Worm (Caenorhabditis elegans) whole organism, late embryonic: ENCODE data around the gene F44G4.5.

Source experiments
- C38D4.7 ChIP-seq: fragments of 200-800 bp; sonication (Bioruptor generic); optimal IDR thresholded peaks from 2 replicates; lab custom pipeline; 2018; ENCODE audit warnings: mild to moderate bottlenecking, missing genetic modification characterization, moderate library complexity, missing compliant biosample characterization
- F13H6.1 ChIP-seq: sonication (generic microtip); optimal IDR thresholded peaks from 2 replicates; lab custom pipeline; 2016; ENCODE audit warnings: missing genetic modification characterization, missing compliant biosample characterization
- ahr-1 ChIP-seq: sonication (generic microtip); optimal IDR thresholded peaks from 2 replicates; lab custom pipeline; 2016; ENCODE audit warnings: missing genetic modification characterization, missing compliant biosample characterization
- ceh-14 ChIP-seq: sonication (generic microtip); optimal IDR thresholded peaks from 2 replicates; lab custom pipeline; 2016; ENCODE audit warnings: missing genotype, missing genetic modification characterization, missing compliant biosample characterization
- ceh-18 ChIP-seq: sonication (generic microtip); optimal IDR thresholded peaks from 2 replicates; lab custom pipeline; 2016; ENCODE audit warnings: missing genetic modification characterization, missing compliant biosample characterization
- ceh-19 ChIP-seq: fragments of 200-800 bp; sonication (Bioruptor generic); optimal IDR thresholded peaks from 2 replicates; lab custom pipeline; 2018; ENCODE audit warnings: mild to moderate bottlenecking, missing genetic modification characterization, missing compliant biosample characterization
- ceh-2 ChIP-seq: sonication (generic microtip); optimal IDR thresholded peaks from 2 replicates; lab custom pipeline; 2016; ENCODE audit warnings: missing genotype, missing genetic modification characterization, missing compliant biosample characterization
- ceh-30 ChIP-seq: fragments of 150-350 bp; optimal IDR thresholded peaks from 2 replicates; lab custom pipeline; 2014; ENCODE audit warnings: missing biosample characterization, missing genetic modification characterization
- ceh-45 ChIP-seq: fragments of 200-800 bp; sonication (Bioruptor generic); IDR thresholded peaks from 2 replicates; pipeline ENCODE4 v1.3.6; 2022; ENCODE audit warnings: missing genetic modification reagents, missing genetic modification characterization, missing compliant biosample characterization
- ceh-6 ChIP-seq: fragments of 200-800 bp; sonication (Bioruptor generic); optimal IDR thresholded peaks from 2 replicates; lab custom pipeline; 2018; ENCODE audit warnings: mild to moderate bottlenecking, missing genetic modification characterization, missing compliant biosample characterization
- che-1 ChIP-seq: sonication (generic microtip); optimal IDR thresholded peaks from 2 replicates; lab custom pipeline; 2016; ENCODE audit warnings: mild to moderate bottlenecking, missing genetic modification characterization, missing compliant biosample characterization
- dmd-4 ChIP-seq: sonication (generic microtip); optimal IDR thresholded peaks from 2 replicates; lab custom pipeline; 2016; ENCODE audit warnings: borderline replicate concordance, missing genetic modification characterization, missing compliant biosample characterization
- elt-2 ChIP-seq: sonication (generic microtip); optimal IDR thresholded peaks from 2 replicates; lab custom pipeline; 2016; ENCODE audit warnings: missing genetic modification reagents, missing genetic modification characterization, missing compliant biosample characterization
- elt-4 ChIP-seq: sonication (generic microtip); optimal IDR thresholded peaks from 2 replicates; lab custom pipeline; 2016; ENCODE audit warnings: missing genetic modification characterization, missing compliant biosample characterization
- fkh-6 ChIP-seq: sonication (generic microtip); optimal IDR thresholded peaks from 2 replicates; lab custom pipeline; 2016; ENCODE audit warnings: missing genetic modification characterization, missing compliant biosample characterization
- hlh-15 ChIP-seq: sonication (generic microtip); optimal IDR thresholded peaks from 2 replicates; lab custom pipeline; 2016; ENCODE audit warnings: missing genetic modification characterization, missing compliant biosample characterization
- hlh-8 ChIP-seq: sonication (generic microtip); optimal IDR thresholded peaks from 2 replicates; lab custom pipeline; 2016; ENCODE audit warnings: missing genotype, missing genetic modification characterization, missing compliant biosample characterization
- lin-11 ChIP-seq: fragments of 200-800 bp; sonication (Bioruptor generic); optimal IDR thresholded peaks from 2 replicates; lab custom pipeline; 2018; ENCODE audit warnings: mild to moderate bottlenecking, missing genetic modification characterization, missing compliant biosample characterization
- nfya-1 ChIP-seq: sonication (generic microtip); optimal IDR thresholded peaks from 2 replicates; lab custom pipeline; 2017; ENCODE audit warnings: missing genetic modification characterization, mild to moderate bottlenecking, missing compliant biosample characterization, antibody characterized with exemption, moderate library complexity
- nhr-11 ChIP-seq: fragments of 150-350 bp; optimal IDR thresholded peaks from 2 replicates; lab custom pipeline; 2014; ENCODE audit warnings: missing biosample characterization, missing genetic modification characterization
- nhr-232 ChIP-seq: sonication (generic microtip); optimal IDR thresholded peaks from 2 replicates; lab custom pipeline; 2016; ENCODE audit warnings: missing genetic modification characterization, missing compliant biosample characterization
- npax-4 ChIP-seq: sonication (generic microtip); optimal IDR thresholded peaks from 2 replicates; lab custom pipeline; 2016; ENCODE audit warnings: missing genetic modification characterization, missing compliant biosample characterization
- pax-1 ChIP-seq: fragments of 150-350 bp; optimal IDR thresholded peaks from 2 replicates; lab custom pipeline; 2014; ENCODE audit warnings: missing biosample characterization, missing genetic modification characterization
- pha-2 ChIP-seq: sonication (generic microtip); optimal IDR thresholded peaks from 2 replicates; lab custom pipeline; 2017; ENCODE audit warnings: mild to moderate bottlenecking, missing genetic modification characterization, missing compliant biosample characterization
- pqm-1 ChIP-seq: sonication (generic microtip); optimal IDR thresholded peaks from 2 replicates; lab custom pipeline; 2016; ENCODE audit warnings: missing genetic modification characterization, missing compliant biosample characterization
- ref-2 ChIP-seq: sonication (generic microtip); optimal IDR thresholded peaks from 2 replicates; lab custom pipeline; 2016; ENCODE audit warnings: missing genetic modification characterization, missing compliant biosample characterization
- rnt-1 ChIP-seq: sonication (generic microtip); optimal IDR thresholded peaks from 2 replicates; lab custom pipeline; 2016; ENCODE audit warnings: missing genetic modification characterization, missing compliant biosample characterization
- sdc-2 ChIP-seq: sonication (generic microtip); optimal IDR thresholded peaks from 2 replicates; lab custom pipeline; 2016; ENCODE audit warnings: missing genotype, missing genetic modification characterization, missing compliant biosample characterization
- sox-2 ChIP-seq: fragments of 200-800 bp; sonication (Bioruptor generic); IDR thresholded peaks from 2 replicates; pipeline ENCODE4 v1.3.6; 2022; ENCODE audit warnings: missing genetic modification reagents, missing genetic modification characterization, missing compliant biosample characterization
- sox-4 ChIP-seq: sonication (generic microtip); optimal IDR thresholded peaks from 2 replicates; lab custom pipeline; 2017; ENCODE audit warnings: mild to moderate bottlenecking, missing genetic modification characterization, inconsistent platforms, missing compliant biosample characterization
- tbx-2 ChIP-seq: sonication (generic microtip); optimal IDR thresholded peaks from 2 replicates; lab custom pipeline; 2016; ENCODE audit warnings: missing genetic modification characterization, missing compliant biosample characterization
- tbx-7 ChIP-seq: sonication (generic microtip); optimal IDR thresholded peaks from 2 replicates; lab custom pipeline; 2016; ENCODE audit warnings: missing genotype, missing genetic modification characterization, missing compliant biosample characterization
- unc-42 ChIP-seq: sonication (generic microtip); optimal IDR thresholded peaks from 2 replicates; lab custom pipeline; 2016; ENCODE audit warnings: missing genotype, missing genetic modification characterization, missing compliant biosample characterization
- unc-86 ChIP-seq: sonication (generic microtip); optimal IDR thresholded peaks from 2 replicates; lab custom pipeline; 2016; ENCODE audit warnings: missing genetic modification characterization, missing compliant biosample characterization
- zip-5 ChIP-seq: sonication (generic microtip); optimal IDR thresholded peaks from 2 replicates; lab custom pipeline; 2016; ENCODE audit warnings: missing genetic modification characterization, missing compliant biosample characterization

F44G4.5 gene

ce11 chrII:8991602-8992001 is 8.6 kb downstream of the F44G4.5 start:
- no peak for TF ChIP-seq dmd-4 (tag; lab: Kevin White, UChicago)
- no peak for TF ChIP-seq nfya-1
- no peak for TF ChIP-seq tbx-2
- no peak for TF ChIP-seq sdc-2
- no peak for TF ChIP-seq ceh-19 (GFP tag; lab: Kevin White, UChicago)

- no peak for TF ChIP-seq ceh-6 (GFP tag; lab: Kevin White, UChicago)
- no peak for TF ChIP-seq tbx-2
- TF ChIP-seq hlh-8 (tag; lab: Kevin White, UChicago), result no peak
- no peak for TF ChIP-seq C38D4.7 (GFP tag; lab: Kevin White, UChicago)
- TF ChIP-seq sox-2 (GFP tag; lab: Robert Waterston, UW), result no peak
- no peak for TF ChIP-seq rnt-1 (tag; lab: Kevin White, UChicago)
- TF ChIP-seq elt-4 (tag; lab: Kevin White, UChicago), result no peak
- TF ChIP-seq, all 69 proteins: peak for 0
Observed at ce11 chrII:8990267-8990666, 10.0 kb downstream of the F44G4.5 start.

ce11 chrII:8989444-8989843 is 10.8 kb downstream of the F44G4.5 start, which contains the start of gene C18E9.9:
C18E9.9 (minus strand) TSS chrII:8989544.
- TF ChIP-seq che-1 (tag; lab: Kevin White, UChicago) (no peak), ceh-45 (GFP tag; lab: Robert Waterston, UW) (no peak)

ce11 chrII:8987962-8988361 is 12.3 kb downstream of the F44G4.5 start, which contains the start of gene C18E9.8:
C18E9.8 (minus strand) TSS chrII:8988062.
- TF ChIP-seq pax-1 (tag; lab: Kevin White, UChicago) (no peak), unc-86 (tag; lab: Kevin White, UChicago) (no peak), hlh-15 (tag; lab: Kevin White, UChicago) (no peak), ceh-14 (tag; lab: Kevin White, UChicago) (no peak), nhr-232 (tag; lab: Kevin White, UChicago) (no peak), ceh-2 (tag; lab: Kevin White, UChicago) (no peak), ahr-1 (tag; lab: Kevin White, UChicago) (no peak), elt-4 (tag; lab: Kevin White, UChicago) (no peak), F13H6.1 (tag; lab: Kevin White, UChicago) (no peak), unc-42 (no peak), nhr-11 (tag; lab: Kevin White, UChicago) (no peak), ref-2 (tag; lab: Kevin White, UChicago) (no peak), tbx-7 (tag; lab: Kevin White, UChicago) (no peak), zip-5 (tag; lab: Kevin White, UChicago) (no peak), sox-4 (no peak), pqm-1 (no peak), elt-2 (tag; lab: Kevin White, UChicago) (no peak)
- TF ChIP-seq, all 69 proteins: peak for 0

ce11 chrII:8982683-8983082 is 17.5 kb downstream of the F44G4.5 start, which contains the start of gene C18E9.7:
C18E9.7 (minus strand) TSS chrII:8982783.
- no peak for TF ChIP-seq ceh-6 (GFP tag; lab: Kevin White, UChicago)
- TF ChIP-seq C38D4.7 (GFP tag; lab: Kevin White, UChicago), result no peak
- TF ChIP-seq pax-1 (tag; lab: Kevin White, UChicago), result no peak
- TF ChIP-seq ceh-19 (GFP tag; lab: Kevin White, UChicago), result no peak
- no peak for TF ChIP-seq sdc-2
- TF ChIP-seq nfya-1, result no peak
- no peak for TF ChIP-seq elt-4 (tag; lab: Kevin White, UChicago)
- no peak for TF ChIP-seq sox-4
- TF ChIP-seq pha-2 (tag; lab: Kevin White, UChicago), result no peak
- no peak for TF ChIP-seq lin-11 (tag; lab: Kevin White, UChicago)
- no peak for TF ChIP-seq ceh-30
- no peak for TF ChIP-seq npax-4 (tag; lab: Kevin White, UChicago)
- no peak for TF ChIP-seq ceh-2 (tag; lab: Kevin White, UChicago)
- no peak for TF ChIP-seq ceh-45 (GFP tag; lab: Robert Waterston, UW)
- TF ChIP-seq fkh-6 (tag; lab: Kevin White, UChicago), result no peak
- TF ChIP-seq ceh-18 (tag; lab: Kevin White, UChicago), result no peak
